Worm (Caenorhabditis elegans) whole organism, early embryonic: ENCODE measurements around the gene catp-4.

Source experiments
- F13C5.2 ChIP-seq: sonication (generic microtip); optimal IDR thresholded peaks from 2 replicates; lab custom pipeline; 2017; ENCODE audit warnings: mild to moderate bottlenecking, missing genetic modification characterization, inconsistent platforms, missing compliant biosample characterization
- ama-1 ChIP-seq: fragments of 150-350 bp; optimal IDR thresholded peaks from 2 replicates; lab custom pipeline; 2014
- ceh-36 ChIP-seq: sonication (generic microtip); optimal IDR thresholded peaks from 2 replicates; lab custom pipeline; 2016; ENCODE audit warnings: missing genetic modification characterization, inconsistent platforms, missing compliant biosample characterization
- flt-1 ChIP-seq: fragments of 200-800 bp; sonication (Bioruptor generic); IDR thresholded peaks from 2 replicates; pipeline ENCODE4 v1.3.6; 2022; ENCODE audit warnings: missing genetic modification characterization, missing compliant biosample characterization
- pes-1 ChIP-seq: fragments of 200-800 bp; sonication (Bioruptor generic); IDR thresholded peaks from 2 replicates; pipeline ENCODE4 v1.3.6; 2022; ENCODE audit warnings: missing genetic modification reagents, missing genetic modification characterization, missing compliant biosample characterization
- sea-1 ChIP-seq: fragments of 200-800 bp; sonication (Bioruptor generic); conservative IDR thresholded peaks from 2 replicates; pipeline ENCODE4 v1.3.6; 2022; ENCODE audit warnings: missing genetic modification characterization, missing compliant biosample characterization

ce11 chrII:14574790-14575189 is 18.6 kb upstream of the catp-4 start:
- TF ChIP-seq pes-1, result no peak
- TF ChIP-seq ceh-36 (tag; lab: Kevin White, UChicago), result no peak
- TF ChIP-seq flt-1 (GFP tag; lab: Robert Waterston, UW), result no peak
- TF ChIP-seq sea-1, result no peak
- TF ChIP-seq F13C5.2 (tag; lab: Kevin White, UChicago), result no peak
- no peak for TF ChIP-seq ama-1 (lab: Kevin White, UChicago)
